Fruit fly (Drosophila melanogaster) whole organism, embryonic: ENCODE measurements around the gene CG12182.

ENCODE experiments used
- Antp ChIP-seq: fragments of 200-800 bp; sonication (Bioruptor generic); optimal IDR thresholded peaks from 3 replicates; lab custom pipeline; 2016; ENCODE audit warnings: missing biosample characterization, missing genetic modification characterization
- Atf-2 ChIP-seq: fragments of 200-800 bp; sonication (Bioruptor generic); optimal IDR thresholded peaks from 2 replicates; lab custom pipeline; 2016; ENCODE audit warnings: missing biosample characterization, missing genetic modification characterization
- Atf6 ChIP-seq: fragments of 200-800 bp; sonication (Bioruptor generic); IDR thresholded peaks from 2 replicates; pipeline ENCODE4 v1.3.6; 2022; ENCODE audit warnings: missing biosample characterization, missing genetic modification characterization
- BtbVII ChIP-seq: fragments of 200-800 bp; sonication (Bioruptor generic); optimal IDR thresholded peaks from 3 replicates; lab custom pipeline; 2017; ENCODE audit warnings: missing biosample characterization, mild to moderate bottlenecking, missing genetic modification characterization
- CG10366 ChIP-seq: fragments of 200-800 bp; sonication (Bioruptor generic); IDR thresholded peaks from 2 replicates; pipeline ENCODE4 v1.3.6; 2022; ENCODE audit warnings: missing biosample characterization, missing genetic modification characterization
- CG10565 ChIP-seq: fragments of 200-800 bp; sonication (Bioruptor generic); optimal IDR thresholded peaks from 3 replicates; lab custom pipeline; 2016; ENCODE audit warnings: missing biosample characterization, mild to moderate bottlenecking, missing genetic modification characterization
- CG10654 ChIP-seq: fragments of 200-800 bp; sonication (Bioruptor generic); optimal IDR thresholded peaks from 2 replicates; lab custom pipeline; 2016; ENCODE audit warnings: missing biosample characterization, missing genetic modification characterization
- CG1233 ChIP-seq: fragments of 200-800 bp; sonication (Bioruptor generic); optimal IDR thresholded peaks from 4 replicates; lab custom pipeline; 2018; ENCODE audit warnings: missing biosample characterization, mild to moderate bottlenecking, missing genetic modification characterization
- CG13123 ChIP-seq: fragments of 200-800 bp; sonication (Bioruptor generic); optimal IDR thresholded peaks from 2 replicates; lab custom pipeline; 2016; ENCODE audit warnings: missing biosample characterization, missing genetic modification characterization
- CG13424 ChIP-seq: fragments of 200-800 bp; sonication (Bioruptor generic); optimal IDR thresholded peaks from 2 replicates; lab custom pipeline; 2019; ENCODE audit warnings: missing biosample characterization, mild to moderate bottlenecking, missing genetic modification characterization, moderate library complexity
- CG13775 ChIP-seq: fragments of 200-800 bp; sonication (Bioruptor generic); optimal IDR thresholded peaks from 3 replicates; lab custom pipeline; 2017; ENCODE audit warnings: missing biosample characterization, mild to moderate bottlenecking, missing genetic modification characterization
- CG16863 ChIP-seq: fragments of 200-800 bp; sonication (Bioruptor generic); optimal IDR thresholded peaks from 3 replicates; lab custom pipeline; 2016; ENCODE audit warnings: missing biosample characterization, missing genetic modification characterization
- CG18011 ChIP-seq: fragments of 200-800 bp; sonication (Bioruptor generic); optimal IDR thresholded peaks from 2 replicates; lab custom pipeline; 2017; ENCODE audit warnings: missing biosample characterization, missing genetic modification characterization, mild to moderate bottlenecking, moderate library complexity, missing genotype
- CG2116 ChIP-seq: fragments of 200-800 bp; sonication (Bioruptor generic); optimal IDR thresholded peaks from 3 replicates; lab custom pipeline; 2018; ENCODE audit warnings: missing biosample characterization, mild to moderate bottlenecking, missing genetic modification characterization
- CG2199 ChIP-seq: fragments of 200-800 bp; sonication (Bioruptor generic); IDR thresholded peaks from 3 replicates; pipeline ENCODE4 v1.3.6; 2022; ENCODE audit warnings: missing biosample characterization, missing genetic modification characterization
- CG2875 ChIP-seq: fragments of 200-800 bp; sonication (Bioruptor generic); optimal IDR thresholded peaks from 2 replicates; lab custom pipeline; 2017; ENCODE audit warnings: missing biosample characterization, mild to moderate bottlenecking, missing genetic modification characterization, missing genetic modification reagents
- CG34224 ChIP-seq: fragments of 200-800 bp; sonication (Bioruptor generic); IDR thresholded peaks from 3 replicates; pipeline ENCODE4 v1.3.6; 2022; ENCODE audit warnings: missing biosample characterization, missing genetic modification characterization; ENCODE audit not compliant: partially characterized antibody
- CG4617 ChIP-seq: fragments of 200-800 bp; sonication (Bioruptor generic); optimal IDR thresholded peaks from 3 replicates; lab custom pipeline; 2016; ENCODE audit warnings: missing biosample characterization, missing genetic modification characterization, borderline replicate concordance
- CG4854 ChIP-seq: fragments of 200-800 bp; sonication (Bioruptor generic); optimal IDR thresholded peaks from 2 replicates; lab custom pipeline; 2016; ENCODE audit warnings: missing biosample characterization, missing genetic modification characterization, inconsistent platforms
- CG9797 ChIP-seq: fragments of 200-800 bp; sonication (Bioruptor generic); optimal IDR thresholded peaks from 3 replicates; lab custom pipeline; 2018; ENCODE audit warnings: missing biosample characterization, mild to moderate bottlenecking, missing genetic modification characterization
- D ChIP-seq, 2 experiments: fragments of 200-800 bp in 1 of 2; fragments of >200 bp in 1 of 2; sonication (Bioruptor generic) in 1 of 2; optimal IDR thresholded peaks; 2 replicates in 1 of 2; 3 replicates in 1 of 2; lab custom pipeline; 2017; ENCODE audit warnings: mild to moderate bottlenecking in 1 of 2, missing biosample characterization in 1 of 2, missing genetic modification characterization in 1 of 2, missing genetic modification reagents in 1 of 2
- Dfd ChIP-seq, 2 experiments: fragments of >200 bp; optimal IDR thresholded peaks; 2 replicates each; lab custom pipeline; 2017; ENCODE audit warnings: missing biosample characterization in 2 of 2, missing genetic modification characterization in 2 of 2
- Dp ChIP-seq: fragments of 200-800 bp; sonication (Bioruptor generic); optimal IDR thresholded peaks from 2 replicates; lab custom pipeline; 2018; ENCODE audit warnings: missing biosample characterization, mild to moderate bottlenecking, missing genetic modification characterization, moderate library complexity
- MBD-R2 ChIP-seq: fragments of 200-800 bp; sonication (Bioruptor generic); IDR thresholded peaks from 2 replicates; pipeline ENCODE4 v1.3.6; 2022; ENCODE audit warnings: missing biosample characterization, missing genetic modification characterization
- NC2α ChIP-seq: fragments of 200-800 bp; sonication (Bioruptor generic); optimal IDR thresholded peaks from 2 replicates; lab custom pipeline; 2016; ENCODE audit warnings: missing biosample characterization, missing genetic modification characterization
- PHDP ChIP-seq: fragments of 200-800 bp; sonication (Bioruptor generic); optimal IDR thresholded peaks from 3 replicates; lab custom pipeline; 2018; ENCODE audit warnings: missing biosample characterization, mild to moderate bottlenecking, missing genetic modification characterization, moderate library complexity
- bbx ChIP-seq: fragments of 200-800 bp; sonication (Bioruptor generic); IDR thresholded peaks from 2 replicates; pipeline ENCODE4 v1.3.6; 2022; ENCODE audit warnings: missing biosample characterization, missing genetic modification characterization; ENCODE audit not compliant: partially characterized antibody
- cg ChIP-seq: fragments of 200-800 bp; sonication (Bioruptor generic); optimal IDR thresholded peaks from 3 replicates; lab custom pipeline; 2019; ENCODE audit warnings: missing biosample characterization, mild to moderate bottlenecking, missing genetic modification characterization, moderate library complexity
- chif ChIP-seq, 2 experiments: fragments of 200-800 bp; sonication (Bioruptor generic); optimal IDR thresholded peaks; 3 replicates each; lab custom pipeline; 2016; ENCODE audit warnings: missing biosample characterization in 2 of 2, missing genetic modification characterization in 2 of 2
- corto ChIP-seq: fragments of 200-800 bp; sonication (Bioruptor generic); optimal IDR thresholded peaks from 2 replicates; lab custom pipeline; 2016; ENCODE audit warnings: missing biosample characterization, mild to moderate bottlenecking, missing genetic modification characterization, moderate library complexity
- dpn ChIP-seq, 2 experiments: fragments of 200-800 bp; sonication (Bioruptor generic); optimal IDR thresholded peaks; 3 replicates each; lab custom pipeline; 2016; ENCODE audit warnings: missing biosample characterization in 2 of 2, missing genetic modification characterization in 2 of 2
- dysf ChIP-seq: fragments of 200-800 bp; sonication (Bioruptor generic); IDR thresholded peaks from 3 replicates; pipeline ENCODE4 v1.3.6; 2022; ENCODE audit warnings: missing biosample characterization, missing genetic modification characterization
- ftz-f1 ChIP-seq: fragments of 200-800 bp; sonication (Bioruptor generic); optimal IDR thresholded peaks from 2 replicates; lab custom pipeline; 2016; ENCODE audit warnings: missing biosample characterization, missing genetic modification characterization
- gsb-n ChIP-seq: fragments of 200-800 bp; sonication (Bioruptor generic); optimal IDR thresholded peaks from 3 replicates; lab custom pipeline; 2018; ENCODE audit warnings: missing biosample characterization, mild to moderate bottlenecking, missing genetic modification characterization
- ind ChIP-seq: fragments of 200-800 bp; sonication (Bioruptor generic); optimal IDR thresholded peaks from 3 replicates; lab custom pipeline; 2016; ENCODE audit warnings: missing biosample characterization, missing genetic modification characterization
- insv ChIP-seq, 2 experiments: fragments of 200-800 bp; sonication (Bioruptor generic); optimal IDR thresholded peaks; 3 replicates each; lab custom pipeline; 2016 to 2018; ENCODE audit warnings: missing biosample characterization in 2 of 2, missing genetic modification characterization in 2 of 2
- jing ChIP-seq: fragments of 200-800 bp; sonication (Bioruptor generic); optimal IDR thresholded peaks from 2 replicates; lab custom pipeline; 2018; ENCODE audit warnings: missing biosample characterization, mild to moderate bottlenecking, missing genetic modification characterization
- ken ChIP-seq: fragments of 200-800 bp; sonication (Bioruptor generic); IDR thresholded peaks from 3 replicates; pipeline ENCODE4 v1.3.6; 2022; ENCODE audit warnings: missing biosample characterization, missing genetic modification characterization
- lilli ChIP-seq: fragments of 200-800 bp; sonication (Bioruptor generic); optimal IDR thresholded peaks from 3 replicates; lab custom pipeline; 2016; ENCODE audit warnings: missing biosample characterization, missing genetic modification characterization
- mam ChIP-seq: fragments of 200-800 bp; sonication (Bioruptor generic); optimal IDR thresholded peaks from 3 replicates; lab custom pipeline; 2016; ENCODE audit warnings: missing biosample characterization, missing genetic modification characterization
- rib ChIP-seq: fragments of 200-800 bp; sonication (Bioruptor generic); IDR thresholded peaks from 2 replicates; pipeline ENCODE4 v1.3.6; 2022; ENCODE audit warnings: missing biosample characterization, missing genetic modification characterization
- sd ChIP-seq: fragments of 200-800 bp; sonication (Bioruptor generic); optimal IDR thresholded peaks from 3 replicates; lab custom pipeline; 2018; ENCODE audit warnings: missing biosample characterization, mild to moderate bottlenecking, missing genetic modification characterization, moderate library complexity
- sob ChIP-seq: fragments of 200-800 bp; sonication (Bioruptor generic); IDR thresholded peaks from 2 replicates; pipeline ENCODE4 v1.3.6; 2022; ENCODE audit warnings: missing biosample characterization, missing genetic modification characterization
- ssp ChIP-seq: fragments of 200-800 bp; sonication (Bioruptor generic); IDR thresholded peaks from 2 replicates; pipeline ENCODE4 v1.3.6; 2022; ENCODE audit warnings: missing biosample characterization, missing genetic modification characterization
- ttk ChIP-seq: fragments of 200-800 bp; sonication (Bioruptor generic); IDR thresholded peaks from 2 replicates; pipeline ENCODE4 v2.1.2; 2022; ENCODE audit warnings: missing biosample characterization, missing genetic modification characterization
- vnd ChIP-seq: fragments of 200-800 bp; sonication (Bioruptor generic); IDR thresholded peaks from 3 replicates; pipeline ENCODE4 v1.3.6; 2022; ENCODE audit warnings: missing biosample characterization, missing genetic modification characterization; ENCODE audit not compliant: partially characterized antibody
- wor ChIP-seq: fragments of 200-800 bp; sonication (Bioruptor generic); IDR thresholded peaks from 2 replicates; pipeline ENCODE4 v1.3.6; 2022; ENCODE audit warnings: missing biosample characterization, missing genetic modification characterization

CG12182 gene

DNA sequence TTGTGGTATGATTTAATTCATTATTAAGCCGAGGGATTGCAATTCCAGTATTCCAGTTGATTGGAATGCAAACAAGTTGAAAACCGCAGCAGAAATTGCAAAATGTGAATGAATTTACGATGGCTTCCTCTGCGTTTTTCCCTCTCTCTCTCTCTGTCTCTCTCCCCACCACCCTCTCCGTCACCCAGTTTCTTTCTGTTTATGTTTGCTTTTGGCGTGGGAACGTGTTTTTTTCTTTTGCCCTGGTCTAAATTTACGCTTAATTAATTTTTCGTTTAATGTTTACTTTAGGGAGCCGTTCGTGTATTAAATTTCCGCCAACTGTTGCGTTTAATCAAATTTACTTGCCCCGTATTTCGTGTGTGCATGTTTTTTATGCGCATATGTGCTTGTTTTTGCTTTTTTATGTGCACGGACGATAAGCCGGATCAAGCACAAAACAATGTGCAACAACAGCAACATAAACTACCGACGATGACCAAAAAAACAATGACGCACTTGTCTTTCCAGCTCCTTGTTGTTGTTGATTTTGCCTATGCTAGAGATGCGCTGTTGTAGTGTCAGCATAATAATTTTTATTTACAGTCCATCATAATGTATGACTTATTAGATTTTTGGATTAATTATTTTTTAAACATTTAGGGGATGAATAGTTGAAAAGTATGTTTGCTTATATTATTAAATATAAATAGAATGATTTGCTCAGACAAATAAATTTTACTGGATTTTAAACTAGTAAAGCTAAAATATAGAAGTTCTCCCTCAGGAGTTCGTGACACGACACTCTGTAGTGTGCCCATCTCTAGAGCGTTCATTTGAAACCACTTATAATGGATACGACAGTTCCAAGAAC lies 9.2 kb downstream of the CG12182 start:
- TF ChIP-seq CG2199 (GFP tag; lab: Robert Waterston, UW) (peak; percentile 41; the same call in 1 of the 3 replicates), Dp (GFP tag; lab: Kevin White, UChicago) (no peak), mam (GFP tag; lab: Kevin White, UChicago) (peak; percentile 8), CG10654 (GFP tag; lab: Kevin White, UChicago) (peak; percentile 24), CG4854 (no peak), CG13775 (GFP tag; lab: Kevin White, UChicago) (peak; percentile 76), lilli (GFP tag; lab: Kevin White, UChicago) (peak; percentile 47), jing (GFP tag; lab: Kevin White, UChicago) (no peak), ssp (GFP tag; lab: Robert Waterston, UW) (peak; percentile 44; the same call in 1 of the 2 replicates), Dfd (GFP tag; optimal IDR thresholded peaks at IDR 0.05; lab: Kevin White, UChicago) (no peak), CG34224 (GFP tag; lab: Robert Waterston, UW) (peak; percentile 78), CG2116 (GFP tag; lab: Kevin White, UChicago) (peak; percentile 43), CG4617 (GFP tag; lab: Kevin White, UChicago) (peak; percentile 14), CG1233 (GFP tag; lab: Kevin White, UChicago) (peak; percentile 73), ftz-f1 (no peak), bbx (GFP tag; lab: Robert Waterston, UW) (peak; percentile 50; the same call in 1 of the 2 replicates), Atf6 (GFP tag; lab: Robert Waterston, UW) (peak; percentile 79), chif (GFP tag; optimal IDR thresholded peaks at IDR 0.05; lab: Kevin White, UChicago) (peak in 1 of 2 experiments; percentile 44), CG10565 (no peak), PHDP (tag; lab: Kevin White, UChicago) (peak; percentile 77), cg (GFP tag; lab: Kevin White, UChicago) (peak; percentile 43), CG2875 (GFP tag; lab: Kevin White, UChicago) (no peak), gsb-n (tag; lab: Kevin White, UChicago) (peak; percentile 46), CG9797 (GFP tag; lab: Kevin White, UChicago) (no peak), rib (GFP tag; lab: Robert Waterston, UW) (peak; percentile 25; the same call in 1 of the 2 replicates), sd (peak; percentile 1), ken (GFP tag; lab: Robert Waterston, UW) (peak; percentile 52; the same call in 1 of the 3 replicates), ttk (GFP tag; lab: Robert Waterston, UW) (peak; percentile 38; the same call in 1 of the 2 replicates), Antp (GFP tag; lab: Kevin White, UChicago) (no peak), sob (peak; percentile 64), Atf-2 (GFP tag; lab: Kevin White, UChicago) (no peak), D (optimal IDR thresholded peaks at IDR 0.05; lab: Kevin White, UChicago) (no peak), D (GFP tag; optimal IDR thresholded peaks at IDR 0.05; lab: Kevin White, UChicago) (peak; percentile 59), MBD-R2 (peak; percentile 33; the same call in 1 of the 2 replicates), CG16863 (GFP tag; lab: Kevin White, UChicago) (no peak), NC2α (GFP tag; lab: Kevin White, UChicago) (no peak), insv (GFP tag; optimal IDR thresholded peaks at IDR 0.05; lab: Kevin White, UChicago) (peak in 1 of 2 experiments; percentile 52), CG13123 (GFP tag; lab: Kevin White, UChicago) (peak; percentile 60), CG18011 (peak; percentile 26), CG10366 (GFP tag; lab: Robert Waterston, UW) (peak; percentile 72), wor (GFP tag; lab: Robert Waterston, UW) (peak; percentile 68), BtbVII (peak; percentile 59), ind (GFP tag; lab: Kevin White, UChicago) (peak; percentile 64), dpn (GFP tag; optimal IDR thresholded peaks at IDR 0.05; lab: Kevin White, UChicago) (peak in 1 of 2 experiments; percentile 64), dysf (peak; percentile 55; the same call in 1 of the 3 replicates), vnd (GFP tag; lab: Robert Waterston, UW) (peak; percentile 48; the same call in 2 of the 3 replicates), corto (GFP tag; lab: Kevin White, UChicago) (no peak), CG13424 (tag; lab: Kevin White, UChicago) (peak; percentile 88)
